Worm (Caenorhabditis elegans) whole organism, midembryonic: Measurements from ENCODE around the gene C45H4.14.

Source experiments
- T22C8.4 ChIP-seq: fragments of 200-800 bp; sonication (Bioruptor generic); IDR thresholded peaks from 2 replicates; pipeline ENCODE4 v1.3.6; 2022; ENCODE audit warnings: missing genetic modification characterization, missing compliant biosample characterization
- cog-1 ChIP-seq: sonication (generic microtip); optimal IDR thresholded peaks from 2 replicates; lab custom pipeline; 2016; ENCODE audit warnings: missing genetic modification characterization, missing compliant biosample characterization
- flt-1 ChIP-seq: fragments of 200-800 bp; sonication (Bioruptor generic); IDR thresholded peaks from 2 replicates; pipeline ENCODE4 v1.3.6; 2022; ENCODE audit warnings: missing genetic modification characterization, missing compliant biosample characterization
- klf-2 ChIP-seq: fragments of 200-800 bp; sonication (Bioruptor generic); conservative IDR thresholded peaks from 2 replicates; pipeline ENCODE4 v1.3.6; 2022; ENCODE audit warnings: missing genetic modification reagents, missing genetic modification characterization, missing compliant biosample characterization
- med-1 ChIP-seq: sonication (generic microtip); optimal IDR thresholded peaks from 2 replicates; lab custom pipeline; 2017; ENCODE audit warnings: missing genetic modification characterization, mild to moderate bottlenecking, missing compliant biosample characterization, antibody characterized with exemption, missing genetic modification reagents; ENCODE audit not compliant: insufficient read depth
- ref-1 ChIP-seq: fragments of 200-800 bp; sonication (Bioruptor generic); conservative IDR thresholded peaks from 2 replicates; pipeline ENCODE4 v1.3.6; 2022; ENCODE audit warnings: missing genetic modification reagents, missing genetic modification characterization, missing compliant biosample characterization
- tab-1 ChIP-seq: fragments of 200-800 bp; sonication (Bioruptor generic); IDR thresholded peaks from 2 replicates; pipeline ENCODE4 v1.3.6; 2022; ENCODE audit warnings: missing genetic modification characterization, missing compliant biosample characterization
- ztf-23 ChIP-seq: fragments of 200-800 bp; sonication (Bioruptor generic); IDR thresholded peaks from 2 replicates; pipeline ENCODE4 v1.3.6; 2022; ENCODE audit warnings: missing genetic modification reagents, missing genetic modification characterization, missing compliant biosample characterization
- ztf-29 ChIP-seq: fragments of 200-800 bp; sonication (Bioruptor generic); IDR thresholded peaks from 2 replicates; pipeline ENCODE4 v1.3.6; 2022; ENCODE audit warnings: missing genetic modification reagents, missing genetic modification characterization, missing compliant biosample characterization

The C45H4.14 gene

DNA sequence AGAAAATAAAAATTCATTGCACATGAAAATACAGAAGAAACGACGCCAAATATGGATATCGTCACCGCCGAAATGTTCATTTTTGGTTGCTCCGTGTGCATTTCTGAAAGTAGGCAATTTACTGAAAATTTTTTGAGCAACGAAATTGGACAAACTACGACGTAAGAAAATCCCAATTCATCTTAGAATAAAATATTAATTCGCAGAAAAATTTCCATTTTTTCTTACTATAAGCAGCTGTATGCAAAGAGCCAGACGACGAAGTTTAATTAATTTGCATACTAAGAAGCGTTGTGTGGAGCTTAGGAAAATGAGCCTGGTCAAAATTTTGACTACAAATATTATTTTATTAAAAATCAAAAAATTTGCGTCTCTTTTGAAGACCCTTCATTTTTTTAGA, 7.4 kb upstream of the C45H4.14 start, which contains the start of gene srbc-19:
srbc-19 (minus strand) TSS at position 101 of the 400 bp plus-strand sequence.
- TF ChIP-seq cog-1: no peak
- TF ChIP-seq T22C8.4: no peak
- TF ChIP-seq tab-1 (GFP tag; lab: Robert Waterston, UW): no peak
- no peak for TF ChIP-seq klf-2 (GFP tag; lab: Robert Waterston, UW)
- no peak for TF ChIP-seq ztf-23 (GFP tag; lab: Robert Waterston, UW)
- TF ChIP-seq ztf-29 (GFP tag; lab: Robert Waterston, UW): no peak
- no peak for TF ChIP-seq ref-1
- no peak for TF ChIP-seq flt-1 (GFP tag; lab: Robert Waterston, UW)
- no peak for TF ChIP-seq med-1 (GFP tag; lab: Kevin White, UChicago)

- no peak for TF ChIP-seq ztf-23 (GFP tag; lab: Robert Waterston, UW)
- TF ChIP-seq med-1 (GFP tag; lab: Kevin White, UChicago): no peak
- no peak for TF ChIP-seq T22C8.4
- TF ChIP-seq flt-1 (GFP tag; lab: Robert Waterston, UW): no peak
- TF ChIP-seq tab-1 (GFP tag; lab: Robert Waterston, UW): no peak
- no peak for TF ChIP-seq klf-2 (GFP tag; lab: Robert Waterston, UW)
- no peak for TF ChIP-seq ref-1
- no peak for TF ChIP-seq ztf-29 (GFP tag; lab: Robert Waterston, UW)
- no peak for TF ChIP-seq cog-1
Measured at ce11 chrV:2163735-2164134, 4.5 kb upstream of the C45H4.14 start, which contains the start of gene str-255. TSS of gene str-255 (minus strand) at chrV:2163835.

ce11 chrV:2156830-2157229, 2.4 kb downstream of the C45H4.14 start, which contains the start of gene srbc-22:
TSS of gene srbc-22 (plus strand) at chrV:2157130.
- TF ChIP-seq T22C8.4 (no peak), ref-1 (no peak), tab-1 (GFP tag; lab: Robert Waterston, UW) (no peak), klf-2 (GFP tag; lab: Robert Waterston, UW) (no peak), flt-1 (GFP tag; lab: Robert Waterston, UW) (no peak), ztf-23 (GFP tag; lab: Robert Waterston, UW) (no peak), ztf-29 (GFP tag; lab: Robert Waterston, UW) (no peak), med-1 (GFP tag; lab: Kevin White, UChicago) (no peak), cog-1 (no peak)

DNA sequence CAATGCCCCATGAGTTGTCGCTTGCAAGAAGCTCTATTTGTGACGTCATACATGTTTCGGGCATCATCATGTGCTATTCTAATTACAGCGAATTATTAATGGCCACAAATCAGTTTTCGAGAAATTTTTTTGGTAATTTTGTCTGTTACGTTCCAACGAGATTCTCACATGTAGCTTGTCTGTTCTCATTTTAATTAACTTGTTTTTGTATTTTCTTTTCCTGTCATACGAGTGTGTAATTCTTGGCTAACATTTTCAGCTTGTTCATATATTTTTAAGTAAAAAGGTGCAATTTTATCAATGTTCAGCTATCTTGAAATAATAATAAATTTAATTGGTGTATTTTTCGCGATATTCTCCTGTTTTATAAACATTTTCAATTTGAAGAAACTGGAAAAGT, 4.0 kb downstream of the C45H4.14 start, which contains the start of gene srbc-21:
srbc-21 (plus strand) TSS at position 301 of the 400 bp plus-strand sequence.
- TF ChIP-seq ref-1: no peak
- no peak for TF ChIP-seq tab-1 (GFP tag; lab: Robert Waterston, UW)

ce11 chrV:2153274-2153673, 6.0 kb downstream of the C45H4.14 start, which contains the start of gene srbc-23:
TSS of gene srbc-23 (plus strand) at chrV:2153574.
- TF ChIP-seq tab-1 (GFP tag; lab: Robert Waterston, UW) (no peak), ztf-23 (GFP tag; lab: Robert Waterston, UW) (no peak), ztf-29 (GFP tag; lab: Robert Waterston, UW) (no peak), med-1 (GFP tag; lab: Kevin White, UChicago) (no peak), ref-1 (no peak), T22C8.4 (no peak), cog-1 (no peak), klf-2 (GFP tag; lab: Robert Waterston, UW) (no peak), flt-1 (GFP tag; lab: Robert Waterston, UW) (no peak)

- TF ChIP-seq klf-2 (GFP tag; lab: Robert Waterston, UW): no peak
- no peak for TF ChIP-seq T22C8.4
- no peak for TF ChIP-seq ztf-29 (GFP tag; lab: Robert Waterston, UW)
- TF ChIP-seq med-1 (GFP tag; lab: Kevin White, UChicago): no peak
- no peak for TF ChIP-seq flt-1 (GFP tag; lab: Robert Waterston, UW)
- TF ChIP-seq tab-1 (GFP tag; lab: Robert Waterston, UW): no peak
- no peak for TF ChIP-seq ztf-23 (GFP tag; lab: Robert Waterston, UW)
- no peak for TF ChIP-seq ref-1
- no peak for TF ChIP-seq cog-1
Measured at ce11 chrV:2151458-2151857, 7.8 kb downstream of the C45H4.14 start, which contains the start of gene srbc-24. TSS of gene srbc-24 (plus strand) at chrV:2151758.

DNA sequence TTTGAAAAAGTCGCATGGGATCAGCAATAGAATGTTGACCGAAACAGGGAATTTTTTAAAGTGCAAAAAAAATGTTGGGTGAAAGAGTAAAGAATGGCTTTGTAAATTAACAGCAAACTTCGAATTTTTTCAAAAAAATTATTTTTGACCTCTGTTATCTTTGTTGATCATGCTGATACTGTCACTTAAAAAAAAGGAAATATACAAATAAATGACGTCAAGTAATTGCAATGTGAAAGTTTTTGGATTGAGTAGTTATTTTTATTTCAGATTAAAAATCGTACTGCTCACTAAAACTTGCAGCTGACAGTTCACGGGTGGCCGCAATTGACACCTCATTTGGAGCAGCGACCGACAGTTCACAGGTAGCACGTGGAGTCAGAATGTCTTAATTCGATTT, 8.4 kb downstream of the C45H4.14 start, which contains the start of gene C45H4.13:
C45H4.13 (minus strand) TSS at position 101 of the 400 bp plus-strand sequence.
- TF ChIP-seq ref-1 (no peak), ztf-23 (GFP tag; lab: Robert Waterston, UW) (no peak)

ce11 chrV:2149432-2149831, 9.8 kb downstream of the C45H4.14 start, which contains the start of gene C45H4.21:
TSS of gene C45H4.21 (minus strand) at chrV:2149532.
- TF ChIP-seq ztf-29 (GFP tag; lab: Robert Waterston, UW): no peak
- no peak for TF ChIP-seq flt-1 (GFP tag; lab: Robert Waterston, UW)
- TF ChIP-seq tab-1 (GFP tag; lab: Robert Waterston, UW): no peak
- TF ChIP-seq ref-1: no peak
- no peak for TF ChIP-seq T22C8.4
- no peak for TF ChIP-seq cog-1
- TF ChIP-seq ztf-23 (GFP tag; lab: Robert Waterston, UW): no peak
- TF ChIP-seq klf-2 (GFP tag; lab: Robert Waterston, UW): no peak
- no peak for TF ChIP-seq med-1 (GFP tag; lab: Kevin White, UChicago)

DNA sequence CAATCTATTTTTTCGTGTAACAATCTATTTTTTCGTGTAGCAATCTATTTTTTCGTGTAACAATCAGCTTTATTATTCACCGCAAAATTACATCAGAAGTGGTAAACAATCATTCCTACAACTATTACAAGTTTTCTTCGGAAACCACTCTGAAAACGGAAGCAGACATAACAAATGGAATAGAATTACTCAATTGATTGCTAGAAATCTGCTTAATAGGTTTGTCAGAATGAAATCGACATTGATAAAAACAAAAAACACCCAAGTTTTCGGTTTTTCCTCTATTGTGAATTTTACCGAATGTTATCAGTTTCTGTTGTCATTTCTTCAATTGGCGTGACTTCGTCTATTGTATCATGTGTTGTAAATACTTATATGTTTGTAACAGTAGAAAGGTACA, 12.4 kb downstream of the C45H4.14 start, which contains the start of gene srbc-20:
srbc-20 (plus strand) TSS at position 301 of the 400 bp plus-strand sequence.
- TF ChIP-seq ref-1 (no peak), ztf-23 (GFP tag; lab: Robert Waterston, UW) (no peak), T22C8.4 (no peak), tab-1 (GFP tag; lab: Robert Waterston, UW) (no peak), med-1 (GFP tag; lab: Kevin White, UChicago) (no peak), klf-2 (GFP tag; lab: Robert Waterston, UW) (no peak), ztf-29 (GFP tag; lab: Robert Waterston, UW) (no peak), cog-1 (no peak), flt-1 (GFP tag; lab: Robert Waterston, UW) (no peak)

- TF ChIP-seq flt-1 (GFP tag; lab: Robert Waterston, UW) (no peak), klf-2 (GFP tag; lab: Robert Waterston, UW) (no peak), cog-1 (no peak), ztf-23 (GFP tag; lab: Robert Waterston, UW) (no peak), ref-1 (no peak), T22C8.4 (no peak), ztf-29 (GFP tag; lab: Robert Waterston, UW) (no peak), tab-1 (GFP tag; lab: Robert Waterston, UW) (no peak), med-1 (GFP tag; lab: Kevin White, UChicago) (no peak)
Measured at ce11 chrV:2146044-2146443, 13.2 kb downstream of the C45H4.14 start, which contains the start of gene str-52. TSS of gene str-52 (minus strand) at chrV:2146144.
